Worm (Caenorhabditis elegans) whole organism, mixed stage, embryonic: ENCODE measurements around the gene algn-11.

Source experiments
- mep-1 ChIP-seq: fragments of 150-350 bp; optimal IDR thresholded peaks from 2 replicates; lab custom pipeline; 2017; ENCODE audit warnings: missing biosample characterization, missing genetic modification reagents, missing genetic modification characterization, inconsistent platforms
- nhr-76 ChIP-seq: sonication (generic microtip); optimal IDR thresholded peaks from 2 replicates; lab custom pipeline; 2017; ENCODE audit warnings: missing biosample characterization, missing genetic modification characterization
- snpc-4 ChIP-seq: fragments of 150-350 bp; optimal IDR thresholded peaks from 2 replicates; lab custom pipeline; 2014; ENCODE audit warnings: missing biosample characterization, missing genetic modification characterization
- unc-62 ChIP-seq: fragments of 150-350 bp; optimal IDR thresholded peaks from 2 replicates; lab custom pipeline; 2014; ENCODE audit warnings: missing biosample characterization, missing genetic modification reagents, missing genetic modification characterization
- ztf-11 ChIP-seq: fragments of 150-350 bp; optimal IDR thresholded peaks from 2 replicates; lab custom pipeline; 2014; ENCODE audit warnings: missing biosample characterization, missing genetic modification characterization

DNA sequence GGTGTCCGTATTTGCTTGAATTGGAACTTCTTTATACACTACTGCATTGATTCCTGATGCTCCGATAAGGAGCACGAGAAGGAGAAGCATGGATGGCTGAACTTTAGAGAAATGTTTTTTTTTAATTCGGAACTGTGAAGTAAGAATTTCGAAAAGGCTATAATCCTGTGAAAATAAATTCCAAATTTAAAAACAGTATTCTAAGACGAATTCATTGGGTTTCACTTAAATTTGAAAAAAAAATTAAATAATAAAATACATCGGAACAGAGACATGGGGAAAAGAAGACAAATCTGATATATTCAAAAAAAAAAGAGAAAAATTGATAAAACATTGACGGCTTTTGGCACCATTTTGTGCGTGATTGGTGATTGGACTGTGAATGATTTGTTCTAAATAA lies 4.6 kb downstream of the algn-11 start, which contains the start of gene pho-5:
- TF ChIP-seq mep-1 (no peak), ztf-11 (tag; lab: Kevin White, UChicago) (no peak), unc-62 (GFP tag; lab: Kevin White, UChicago) (no peak), nhr-76 (no peak), snpc-4 (tag; lab: Kevin White, UChicago) (no peak)
